Fruit fly (Drosophila melanogaster) whole organism, embryonic: ENCODE results near the gene CG16956.

Experiments
- Bdp1 ChIP-seq: fragments of 200-800 bp; sonication (Bioruptor generic); optimal IDR thresholded peaks from 3 replicates; lab custom pipeline; 2016; ENCODE audit warnings: missing biosample characterization, missing genetic modification characterization
- CG10565 ChIP-seq: fragments of 200-800 bp; sonication (Bioruptor generic); optimal IDR thresholded peaks from 3 replicates; lab custom pipeline; 2016; ENCODE audit warnings: missing biosample characterization, mild to moderate bottlenecking, missing genetic modification characterization
- CG12391 ChIP-seq: fragments of 200-800 bp; sonication (Bioruptor generic); optimal IDR thresholded peaks from 3 replicates; lab custom pipeline; 2018; ENCODE audit warnings: missing biosample characterization, mild to moderate bottlenecking, missing genetic modification characterization, moderate library complexity
- CG14441 ChIP-seq: fragments of 200-800 bp; sonication (Bioruptor generic); IDR thresholded peaks from 2 replicates; pipeline ENCODE4 v1.3.6; 2022; ENCODE audit warnings: missing biosample characterization, missing genetic modification characterization
- CG15011 ChIP-seq: fragments of 200-800 bp; sonication (Bioruptor generic); optimal IDR thresholded peaks from 3 replicates; lab custom pipeline; 2018; ENCODE audit warnings: missing biosample characterization, mild to moderate bottlenecking, missing genetic modification characterization
- CG17359 ChIP-seq: fragments of 200-800 bp; sonication (Bioruptor generic); optimal IDR thresholded peaks from 3 replicates; lab custom pipeline; 2018; ENCODE audit warnings: missing biosample characterization, mild to moderate bottlenecking, missing genetic modification characterization, moderate library complexity
- CG18476 ChIP-seq: fragments of 200-800 bp; sonication (Bioruptor generic); optimal IDR thresholded peaks from 2 replicates; lab custom pipeline; 2016; ENCODE audit warnings: missing biosample characterization, mild to moderate bottlenecking, missing genetic modification characterization
- CG18619 ChIP-seq: fragments of 200-800 bp; sonication (Bioruptor generic); optimal IDR thresholded peaks from 3 replicates; lab custom pipeline; 2017; ENCODE audit warnings: missing biosample characterization, mild to moderate bottlenecking, missing genetic modification characterization
- CG4328 ChIP-seq: fragments of 200-800 bp; sonication (Bioruptor generic); optimal IDR thresholded peaks from 3 replicates; lab custom pipeline; 2017; ENCODE audit warnings: missing biosample characterization, missing genetic modification reagents, missing genetic modification characterization
- CG4617 ChIP-seq: fragments of 200-800 bp; sonication (Bioruptor generic); optimal IDR thresholded peaks from 3 replicates; lab custom pipeline; 2016; ENCODE audit warnings: missing biosample characterization, missing genetic modification characterization, borderline replicate concordance
- CG5180 ChIP-seq: fragments of 200-800 bp; sonication (Bioruptor generic); optimal IDR thresholded peaks from 3 replicates; lab custom pipeline; 2017; ENCODE audit warnings: missing biosample characterization, missing genetic modification characterization, mild to moderate bottlenecking, moderate library complexity, missing genetic modification reagents
- CG6689 ChIP-seq: fragments of 200-800 bp; sonication (Bioruptor generic); IDR thresholded peaks from 2 replicates; pipeline ENCODE4 v1.3.6; 2022; ENCODE audit warnings: missing biosample characterization, missing genetic modification characterization
- CG7556 ChIP-seq: fragments of 200-800 bp; sonication (Bioruptor generic); optimal IDR thresholded peaks from 2 replicates; lab custom pipeline; 2017; ENCODE audit warnings: missing biosample characterization, mild to moderate bottlenecking, missing genetic modification characterization
- CG8281 ChIP-seq: fragments of 200-800 bp; sonication (Bioruptor generic); optimal IDR thresholded peaks from 2 replicates; lab custom pipeline; 2018; ENCODE audit warnings: missing biosample characterization, mild to moderate bottlenecking, missing genetic modification characterization, moderate library complexity
- Dip2 ChIP-seq: fragments of 200-800 bp; sonication (Bioruptor generic); IDR thresholded peaks from 2 replicates; pipeline ENCODE4 v1.3.6; 2022; ENCODE audit warnings: missing biosample characterization, missing genetic modification characterization
- Dll ChIP-seq: fragments of 200-800 bp; sonication (Bioruptor generic); IDR thresholded peaks from 4 replicates; pipeline ENCODE4 v1.3.6; 2022; ENCODE audit warnings: missing biosample characterization, missing genetic modification characterization; ENCODE audit not compliant: partially characterized antibody
- HHEX ChIP-seq: fragments of 200-800 bp; sonication (Bioruptor generic); optimal IDR thresholded peaks from 3 replicates; lab custom pipeline; 2017; ENCODE audit warnings: missing biosample characterization, mild to moderate bottlenecking, missing genetic modification characterization, missing genetic modification reagents
- HLH54F ChIP-seq: fragments of 200-800 bp; sonication (Bioruptor generic); optimal IDR thresholded peaks from 3 replicates; lab custom pipeline; 2016; ENCODE audit warnings: missing biosample characterization, missing genetic modification characterization
- Hmr ChIP-seq: fragments of 200-800 bp; sonication (Bioruptor generic); optimal IDR thresholded peaks from 3 replicates; lab custom pipeline; 2017; ENCODE audit warnings: mild to moderate bottlenecking, missing biosample characterization, missing genetic modification reagents, missing genetic modification characterization
- Kr ChIP-seq: fragments of 200-800 bp; sonication (Bioruptor generic); optimal IDR thresholded peaks from 2 replicates; lab custom pipeline; 2017; ENCODE audit warnings: missing biosample characterization, mild to moderate bottlenecking, missing genetic modification characterization
- Lpt ChIP-seq: fragments of >200 bp; optimal IDR thresholded peaks from 2 replicates; lab custom pipeline; 2018; ENCODE audit warnings: missing biosample characterization, missing genetic modification characterization
- Mes4 ChIP-seq: fragments of 200-800 bp; sonication (Bioruptor generic); optimal IDR thresholded peaks from 2 replicates; lab custom pipeline; 2016; ENCODE audit warnings: missing biosample characterization, missing genetic modification characterization
- NC2β ChIP-seq: fragments of 200-800 bp; sonication (Bioruptor generic); optimal IDR thresholded peaks from 2 replicates; lab custom pipeline; 2016; ENCODE audit warnings: missing biosample characterization, missing genetic modification characterization
- Poxn ChIP-seq: fragments of 200-800 bp; sonication (Bioruptor generic); IDR thresholded peaks from 2 replicates; pipeline ENCODE4 v1.3.6; 2022; ENCODE audit warnings: missing biosample characterization, missing genetic modification characterization
- Spps ChIP-seq: fragments of 200-800 bp; sonication (Bioruptor generic); optimal IDR thresholded peaks from 2 replicates; lab custom pipeline; 2018; ENCODE audit warnings: missing biosample characterization, mild to moderate bottlenecking, missing genetic modification characterization
- Taf1 ChIP-seq: fragments of 200-800 bp; sonication (Bioruptor generic); IDR thresholded peaks from 2 replicates; pipeline ENCODE4 v1.3.6; 2022; ENCODE audit warnings: missing biosample characterization, missing genetic modification characterization
- Usf ChIP-seq: fragments of 200-800 bp; sonication (Bioruptor generic); optimal IDR thresholded peaks from 2 replicates; lab custom pipeline; 2017; ENCODE audit warnings: missing genotype, missing biosample characterization, missing genetic modification characterization
- YL-1 ChIP-seq: fragments of 200-800 bp; sonication (Bioruptor generic); optimal IDR thresholded peaks from 3 replicates; lab custom pipeline; 2017; ENCODE audit warnings: missing biosample characterization, mild to moderate bottlenecking, missing genetic modification characterization
- abd-A ChIP-seq: fragments of 200-800 bp; sonication (Bioruptor generic); optimal IDR thresholded peaks from 3 replicates; lab custom pipeline; 2019; ENCODE audit warnings: missing biosample characterization, mild to moderate bottlenecking, missing genetic modification characterization, moderate library complexity
- bbx ChIP-seq: fragments of 200-800 bp; sonication (Bioruptor generic); IDR thresholded peaks from 2 replicates; pipeline ENCODE4 v1.3.6; 2022; ENCODE audit warnings: missing biosample characterization, missing genetic modification characterization; ENCODE audit not compliant: partially characterized antibody
- bowl ChIP-seq: fragments of 200-800 bp; sonication (Bioruptor generic); IDR thresholded peaks from 2 replicates; pipeline ENCODE4 v1.3.6; 2022; ENCODE audit warnings: missing biosample characterization, missing genetic modification characterization
- cad ChIP-seq: fragments of >200 bp; optimal IDR thresholded peaks from 2 replicates; lab custom pipeline; 2017; ENCODE audit warnings: missing biosample characterization, missing genetic modification characterization
- ci ChIP-seq: fragments of 200-800 bp; sonication (Bioruptor generic); IDR thresholded peaks from 3 replicates; pipeline ENCODE4 v1.3.6; 2022; ENCODE audit warnings: missing biosample characterization, missing genetic modification characterization
- dan ChIP-seq: fragments of 200-800 bp; sonication (Bioruptor generic); IDR thresholded peaks from 2 replicates; pipeline ENCODE4 v1.3.6; 2022; ENCODE audit warnings: missing biosample characterization, missing genetic modification characterization
- dm ChIP-seq: fragments of 200-800 bp; sonication (Bioruptor generic); optimal IDR thresholded peaks from 3 replicates; lab custom pipeline; 2016; ENCODE audit warnings: missing biosample characterization, missing genetic modification characterization
- emc ChIP-seq: fragments of 200-800 bp; sonication (Bioruptor generic); optimal IDR thresholded peaks from 2 replicates; lab custom pipeline; 2016; ENCODE audit warnings: missing biosample characterization, missing genetic modification characterization
- fd102C ChIP-seq: fragments of 200-800 bp; sonication (Bioruptor generic); optimal IDR thresholded peaks from 2 replicates; lab custom pipeline; 2018; ENCODE audit warnings: missing biosample characterization, mild to moderate bottlenecking, missing genetic modification characterization, moderate library complexity
- fru ChIP-seq: fragments of >200 bp; optimal IDR thresholded peaks from 2 replicates; lab custom pipeline; 2017
- h ChIP-seq: fragments of >200 bp; optimal IDR thresholded peaks from 2 replicates; lab custom pipeline; 2017
- ind ChIP-seq: fragments of 200-800 bp; sonication (Bioruptor generic); optimal IDR thresholded peaks from 3 replicates; lab custom pipeline; 2016; ENCODE audit warnings: missing biosample characterization, missing genetic modification characterization
- kni ChIP-seq: fragments of 200-800 bp; sonication (Bioruptor generic); optimal IDR thresholded peaks from 3 replicates; lab custom pipeline; 2017; ENCODE audit warnings: mild to moderate bottlenecking, missing biosample characterization, missing genetic modification reagents, missing genetic modification characterization
- nau ChIP-seq: fragments of 200-800 bp; sonication (Bioruptor generic); optimal IDR thresholded peaks from 3 replicates; lab custom pipeline; 2017; ENCODE audit warnings: missing biosample characterization, mild to moderate bottlenecking, missing genetic modification characterization, missing genetic modification reagents
- pan ChIP-seq, 4 experiments: fragments of >200 bp in 3 of 4; fragments of 200-800 bp in 1 of 4; sonication (Bioruptor generic) in 1 of 4; optimal IDR thresholded peaks in 3 of 4; IDR thresholded peaks in 1 of 4; 2 replicates each; pipeline versions ENCODE4 v1.3.6 to Lab custom; 2017 to 2022; ENCODE audit warnings: missing biosample characterization in 2 of 4, missing genetic modification characterization in 2 of 4, mixed read lengths in 1 of 4
- phol ChIP-seq: fragments of 200-800 bp; sonication (Bioruptor generic); optimal IDR thresholded peaks from 3 replicates; lab custom pipeline; 2018; ENCODE audit warnings: missing biosample characterization, mild to moderate bottlenecking, missing genetic modification characterization, moderate library complexity
- pita ChIP-seq: fragments of 200-800 bp; sonication (Bioruptor generic); optimal IDR thresholded peaks from 2 replicates; lab custom pipeline; 2017; ENCODE audit warnings: missing biosample characterization, mild to moderate bottlenecking, missing genetic modification characterization
- pros ChIP-seq: fragments of 200-800 bp; sonication (Bioruptor generic); optimal IDR thresholded peaks from 3 replicates; lab custom pipeline; 2019; ENCODE audit warnings: missing biosample characterization, mild to moderate bottlenecking, missing genetic modification characterization, moderate library complexity
- sob ChIP-seq: fragments of 200-800 bp; sonication (Bioruptor generic); IDR thresholded peaks from 2 replicates; pipeline ENCODE4 v1.3.6; 2022; ENCODE audit warnings: missing biosample characterization, missing genetic modification characterization
- stc ChIP-seq: fragments of 200-800 bp; sonication (Bioruptor generic); IDR thresholded peaks from 2 replicates; pipeline ENCODE4 v1.3.6; 2022; ENCODE audit warnings: missing biosample characterization, missing genetic modification characterization
- zfh2 ChIP-seq: fragments of 200-800 bp; sonication (Bioruptor generic); optimal IDR thresholded peaks from 2 replicates; lab custom pipeline; 2016; ENCODE audit warnings: missing biosample characterization, missing genetic modification characterization

CG16956 gene

DNA sequence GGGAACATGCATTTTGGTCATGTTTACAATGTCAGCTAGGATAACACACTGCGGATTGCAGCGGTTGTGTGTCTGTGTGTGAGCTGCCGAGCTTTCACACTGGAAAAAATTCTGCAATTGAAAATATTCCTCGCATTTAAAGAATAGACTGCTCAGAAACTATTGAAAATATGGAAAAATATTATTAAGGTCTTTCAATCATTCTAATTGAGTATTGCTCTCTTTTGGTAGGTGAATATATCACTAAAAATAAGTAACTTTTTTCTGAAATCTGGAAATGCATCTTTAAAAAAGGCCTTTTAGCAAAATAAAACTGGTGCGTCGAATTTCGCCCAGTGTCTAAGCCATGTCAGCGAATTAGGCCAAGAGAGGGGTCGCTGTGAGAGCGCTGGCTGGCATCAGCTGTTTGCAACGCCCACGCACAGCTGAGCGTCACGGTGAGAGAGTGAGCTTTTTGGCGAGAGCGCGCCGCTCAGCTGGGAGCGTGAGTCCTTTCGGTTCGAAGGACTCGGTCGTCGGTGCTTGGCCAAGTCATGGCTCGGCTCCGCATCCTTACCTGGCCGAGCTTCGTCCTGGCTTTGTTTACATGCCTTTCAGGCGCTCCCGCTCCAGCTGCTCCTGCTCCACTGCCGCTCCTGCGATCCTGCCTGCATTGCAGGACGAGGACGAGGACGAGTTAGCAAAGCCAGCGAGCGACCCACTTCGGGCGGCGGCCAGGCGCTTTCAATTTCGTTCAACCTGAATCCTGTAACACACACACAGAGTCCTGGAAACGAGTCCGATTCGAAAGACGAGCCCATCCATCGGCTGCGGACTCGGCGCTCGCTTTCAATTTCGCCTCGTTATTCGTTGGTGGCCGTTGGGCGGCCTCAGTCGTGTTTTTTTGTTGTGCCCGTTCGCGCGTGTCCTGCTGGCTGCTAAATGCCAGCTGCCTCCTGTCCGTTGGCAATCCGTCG is 46.8 kb upstream of the CG16956 start, which contains the start of gene CG46308 (continued):
- TF ChIP-seq Taf1 (GFP tag; lab: Robert Waterston, UW) (no peak), phol (tag; lab: Kevin White, UChicago) (no peak), sob (GFP tag; lab: Robert Waterston, UW) (no peak), CG12391 (tag; lab: Kevin White, UChicago) (no peak), Bdp1 (GFP tag; lab: Kevin White, UChicago) (no peak), CG18619 (peak; percentile 28), CG8281 (tag; lab: Kevin White, UChicago) (no peak), HLH54F (GFP tag; lab: Kevin White, UChicago) (peak; percentile 20), CG7556 (peak; percentile 67), NC2β (GFP tag; lab: Kevin White, UChicago) (no peak), fd102C (GFP tag; lab: Kevin White, UChicago) (no peak), h (lab: Kevin White, UChicago) (no peak), stc (GFP tag; lab: Robert Waterston, UW) (no peak), Spps (no peak), Kr (GFP tag; lab: Kevin White, UChicago) (no peak), kni (no peak), Lpt (GFP tag; lab: Kevin White, UChicago) (no peak), CG17359 (tag; lab: Kevin White, UChicago) (no peak), dm (no peak), Usf (GFP tag; lab: Kevin White, UChicago) (no peak), YL-1 (GFP tag; lab: Kevin White, UChicago) (no peak), fru (lab: Kevin White, UChicago) (no peak), bbx (no peak), emc (GFP tag; lab: Kevin White, UChicago) (no peak), CG15011 (peak; percentile 17), nau (GFP tag; lab: Kevin White, UChicago) (no peak), CG6689 (GFP tag; lab: Robert Waterston, UW) (no peak), Mes4 (GFP tag; lab: Kevin White, UChicago) (no peak), CG10565 (no peak), CG14441 (GFP tag; lab: Robert Waterston, UW) (no peak), CG18476 (GFP tag; lab: Kevin White, UChicago) (no peak), CG4328 (GFP tag; lab: Kevin White, UChicago) (no peak), CG4617 (GFP tag; lab: Kevin White, UChicago) (no peak), HHEX (GFP tag; lab: Kevin White, UChicago) (no peak), zfh2 (no peak), cad (GFP tag; lab: Kevin White, UChicago) (no peak), bowl (GFP tag; lab: Robert Waterston, UW) (no peak), ind (GFP tag; lab: Kevin White, UChicago) (peak; percentile 20), CG5180 (no peak), abd-A (tag; lab: Kevin White, UChicago) (no peak), Poxn (GFP tag; lab: Robert Waterston, UW) (no peak), pita (GFP tag; lab: Kevin White, UChicago) (no peak), ci (GFP tag; lab: Robert Waterston, UW) (no peak), Hmr (peak; percentile 69), dan (no peak), pan (optimal IDR thresholded peaks at IDR 0.05; lab: Kevin White, UChicago) (no peak), pan (GFP tag; optimal IDR thresholded peaks at IDR 0.05 in 1 of 2, IDR thresholded peaks at IDR 0.05 in 1 of 2) (no peak), Dip2 (GFP tag; lab: Robert Waterston, UW) (no peak), pros (GFP tag; lab: Kevin White, UChicago) (no peak), Dll (no peak)
